Worm (Caenorhabditis elegans): ENCODE results near the gene ceh-39.

ceh-39 gene

ce11 chrX:1830475-1830874, 25.5 kb downstream of the ceh-39 start:
- TF ChIP-seq lsy-2 (tag; optimal IDR thresholded peaks at IDR 0.05) (no peak), Y55F3AM.14 (GFP tag; optimal IDR thresholded peaks at IDR 0.05) (no peak), nhr-10 (tag; optimal IDR thresholded peaks at IDR 0.05) (no peak), peb-1 (tag; optimal IDR thresholded peaks at IDR 0.05) (no peak), lin-11 (tag; optimal IDR thresholded peaks at IDR 0.05) (no peak), ceh-16 (tag; optimal IDR thresholded peaks at IDR 0.05) (no peak), ceh-82 (tag; optimal IDR thresholded peaks at IDR 0.05) (no peak), lin-39 (tag; optimal IDR thresholded peaks at IDR 0.05) (no peak), nhr-129 (tag; optimal IDR thresholded peaks at IDR 0.05) (no peak), crh-2 (tag; optimal IDR thresholded peaks at IDR 0.05) (no peak), blmp-1 (tag; optimal IDR thresholded peaks at IDR 0.05; ENCODE audit: insufficient read depth) (no peak), gmeb-1 (tag; optimal IDR thresholded peaks at IDR 0.05) (no peak), nhr-25 (tag; optimal IDR thresholded peaks at IDR 0.05) (no peak), elt-3 (tag; optimal IDR thresholded peaks at IDR 0.05) (no peak), unc-39 (tag; optimal IDR thresholded peaks at IDR 0.05) (no peak), lin-13 (GFP tag; optimal IDR thresholded peaks at IDR 0.05) (no peak), mdl-1 (tag; optimal IDR thresholded peaks at IDR 0.05) (no peak), skn-1 (tag; optimal IDR thresholded peaks at IDR 0.05) (no peak), R02D3.7 (tag; optimal IDR thresholded peaks at IDR 0.05) (no peak)

DNA sequence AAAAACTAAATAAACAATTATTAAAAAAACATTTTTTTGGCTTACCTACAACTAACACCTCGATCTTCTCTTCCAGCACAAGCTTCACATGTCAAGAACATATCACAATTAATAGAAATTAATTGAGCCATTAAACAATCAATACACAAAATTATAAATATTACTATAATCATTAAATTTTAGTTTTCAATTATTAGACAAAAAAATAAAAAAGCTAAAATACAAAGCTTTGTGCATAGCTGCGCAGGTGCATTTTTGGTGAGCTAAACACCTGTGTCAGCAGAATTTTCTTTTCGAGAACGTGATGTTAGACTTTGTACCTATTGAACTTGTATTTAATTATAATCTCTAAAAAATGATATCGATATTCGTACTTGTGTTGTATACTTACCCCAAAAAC, 26.0 kb downstream of the ceh-39 start, which contains the start of gene C14E2.6:
Gene C14E2.6, minus strand, starts transcription at position 101 of the 400 bp plus-strand sequence.
- TF ChIP-seq Y55F3AM.14 (GFP tag; optimal IDR thresholded peaks at IDR 0.05) (no peak), sma-9 (GFP tag; optimal IDR thresholded peaks at IDR 0.05) (no peak), sma-9 (tag; optimal IDR thresholded peaks at IDR 0.05) (no peak), elt-3 (tag; optimal IDR thresholded peaks at IDR 0.05) (no peak), lsy-2 (tag; optimal IDR thresholded peaks at IDR 0.05) (no peak), R02D3.7 (tag; optimal IDR thresholded peaks at IDR 0.05) (no peak), F13H6.1 (tag; optimal IDR thresholded peaks at IDR 0.05) (no peak), unc-39 (tag; optimal IDR thresholded peaks at IDR 0.05) (no peak), unc-62 (GFP tag; optimal IDR thresholded peaks at IDR 0.05) (no peak), crh-2 (tag; optimal IDR thresholded peaks at IDR 0.05) (no peak), aly-2 (tag; optimal IDR thresholded peaks at IDR 0.05) (no peak), lin-13 (GFP tag; optimal IDR thresholded peaks at IDR 0.05) (no peak), ztf-4 (tag; optimal IDR thresholded peaks at IDR 0.05) (no peak), sma-3 (GFP tag; optimal IDR thresholded peaks at IDR 0.05) (no peak)

DNA sequence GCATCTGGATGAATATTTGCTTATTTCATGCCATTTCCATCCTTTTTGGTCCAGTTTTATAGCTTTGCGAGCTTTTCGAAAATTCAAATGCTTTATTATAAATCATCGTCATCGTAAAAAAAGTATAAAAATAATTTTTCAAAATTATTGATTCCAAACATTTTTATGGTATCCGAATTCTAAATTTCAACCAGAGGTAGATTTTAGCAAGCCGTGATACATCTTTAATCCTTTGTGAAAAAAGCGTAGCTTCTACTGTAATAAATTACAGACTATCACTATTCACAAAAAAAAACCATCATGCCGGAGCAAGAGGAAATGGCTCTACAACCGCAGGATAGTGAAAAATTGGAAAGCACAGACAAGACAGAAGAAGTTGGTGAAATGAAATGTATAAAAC, 29.8 kb downstream of the ceh-39 start, which contains the start of gene C14E2.1:
Gene C14E2.1, plus strand, starts transcription at position 301 of the 400 bp plus-strand sequence.
- no peak for TF ChIP-seq ztf-11 (tag; optimal IDR thresholded peaks at IDR 0.05)
- no peak for TF ChIP-seq nhr-77 (tag; optimal IDR thresholded peaks at IDR 0.05)
- no peak for TF ChIP-seq unc-39 (tag; optimal IDR thresholded peaks at IDR 0.05)

- TF ChIP-seq ceh-82 (tag; optimal IDR thresholded peaks at IDR 0.05) (no peak), skn-1 (tag; optimal IDR thresholded peaks at IDR 0.05) (no peak), lin-13 (GFP tag; optimal IDR thresholded peaks at IDR 0.05) (no peak)
These were observed 30.6 kb downstream of the ceh-39 start, which contains the start of gene C14E2.5 for ce11 chrX:1825290-1825832. TSS of gene C14E2.5 (minus strand) at chrX:1825340.

DNA sequence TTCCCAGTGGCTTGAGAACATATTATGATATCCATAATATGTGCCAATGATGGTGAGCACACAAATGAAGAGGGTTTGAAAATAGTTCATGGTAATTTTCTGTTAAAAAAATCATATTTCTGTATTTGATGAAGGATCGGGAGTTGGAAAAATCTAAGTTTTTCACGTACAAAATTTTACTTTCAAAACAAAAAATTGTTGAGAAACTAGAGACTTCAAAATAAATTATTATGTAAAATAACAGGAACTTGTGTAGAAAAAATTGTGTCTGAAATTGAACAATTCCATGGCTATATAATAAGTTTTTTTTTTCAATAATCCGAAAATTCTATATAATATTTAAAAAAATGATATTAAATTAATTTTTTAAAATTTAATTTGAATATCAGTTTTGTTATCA, 34.7 kb downstream of the ceh-39 start, which contains the start of gene C14E2.4:
Gene C14E2.4, minus strand, starts transcription at position 101 of the 400 bp plus-strand sequence.
- TF ChIP-seq unc-62 (GFP tag; optimal IDR thresholded peaks at IDR 0.05) (no peak), fos-1 (tag; optimal IDR thresholded peaks at IDR 0.05) (no peak), sma-9 (GFP tag; optimal IDR thresholded peaks at IDR 0.05) (no peak), sma-9 (tag; optimal IDR thresholded peaks at IDR 0.05) (no peak), mbf-1 (tag; optimal IDR thresholded peaks at IDR 0.05) (no peak), unc-39 (tag; optimal IDR thresholded peaks at IDR 0.05) (no peak), ztf-4 (tag; optimal IDR thresholded peaks at IDR 0.05) (no peak), lsy-2 (tag; optimal IDR thresholded peaks at IDR 0.05) (no peak), ztf-11 (tag; optimal IDR thresholded peaks at IDR 0.05) (no peak), F13H6.1 (tag; optimal IDR thresholded peaks at IDR 0.05) (no peak), alr-1 (tag; optimal IDR thresholded peaks at IDR 0.05) (no peak), nhr-77 (tag; optimal IDR thresholded peaks at IDR 0.05) (no peak)

- TF ChIP-seq unc-62 (GFP tag; optimal IDR thresholded peaks at IDR 0.05), result no peak
- no peak for TF ChIP-seq lin-39 (tag; optimal IDR thresholded peaks at IDR 0.05)
- TF ChIP-seq nhr-21 (tag; optimal IDR thresholded peaks at IDR 0.05), result no peak
- TF ChIP-seq gmeb-1 (tag; optimal IDR thresholded peaks at IDR 0.05), result no peak
- no peak for TF ChIP-seq ceh-82 (tag; optimal IDR thresholded peaks at IDR 0.05)
- TF ChIP-seq snpc-4 (tag; optimal IDR thresholded peaks at IDR 0.05), result no peak
- no peak for TF ChIP-seq ama-1 (optimal IDR thresholded peaks at IDR 0.05)
- no peak for TF ChIP-seq nhr-10 (tag; optimal IDR thresholded peaks at IDR 0.05)
- no peak for TF ChIP-seq ceh-16 (tag; optimal IDR thresholded peaks at IDR 0.05)
- no peak for TF ChIP-seq mab-5 (tag; optimal IDR thresholded peaks at IDR 0.05)
- no peak for TF ChIP-seq elt-1 (tag; optimal IDR thresholded peaks at IDR 0.05)
These were observed 39.9 kb downstream of the ceh-39 start, which contains the start of gene C14E2.7 for ce11 chrX:1816106-1816505. TSS of gene C14E2.7 (plus strand) at chrX:1816406.

All from whole organism, L2 larva.